Worm (Caenorhabditis elegans): Measurements from ENCODE around the gene bra-2.

ce11 chrIII:873432-873831 lies 37.6 kb upstream of the bra-2 start, which contains the start of gene clc-19:
- TF ChIP-seq mxl-1 (tag; optimal IDR thresholded peaks at IDR 0.05) (no peak), ztf-3 (GFP tag; optimal IDR thresholded peaks at IDR 0.05) (no peak), F52B5.7 (tag; optimal IDR thresholded peaks at IDR 0.05) (no peak), ztf-25 (GFP tag; IDR thresholded peaks at IDR 0.05) (no peak), dox-1 (GFP tag; IDR thresholded peaks at IDR 0.05) (no peak), nfya-1 (tag; optimal IDR thresholded peaks at IDR 0.05; ENCODE audit: borderline replicate concordance, insufficient read depth) (no peak), Y53F4B.3 (GFP tag; IDR thresholded peaks at IDR 0.05) (no peak)
